Worm (Caenorhabditis elegans): ENCODE data around the gene mes-6.

DNA sequence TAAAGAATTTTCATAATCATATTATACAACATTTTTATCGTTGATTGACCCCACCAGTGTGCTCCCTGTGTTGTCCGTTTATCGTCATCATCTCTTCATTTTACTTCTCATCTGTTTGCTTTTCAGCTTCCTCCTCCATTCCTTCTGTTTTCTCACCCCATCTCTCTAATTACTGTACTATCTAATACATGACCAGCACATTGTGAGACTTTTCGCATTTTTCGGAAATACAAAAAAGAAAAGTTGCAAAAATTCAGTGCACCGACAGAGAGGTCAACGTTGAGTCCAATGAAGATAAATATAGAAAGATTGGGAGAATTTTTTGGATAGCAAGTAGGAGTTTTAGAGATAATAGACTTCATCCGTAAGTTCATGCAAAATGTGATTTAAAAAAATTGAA, 8.9 kb downstream of the mes-6 start:
- no peak for TF ChIP-seq mdl-1 (tag; optimal IDR thresholded peaks at IDR 0.05)
- TF ChIP-seq unc-62 (GFP tag; optimal IDR thresholded peaks at IDR 0.05): no peak
- no peak for TF ChIP-seq fkh-10 (GFP tag; optimal IDR thresholded peaks at IDR 0.05)
- TF ChIP-seq elt-3 (tag; optimal IDR thresholded peaks at IDR 0.05): no peak
- no peak for TF ChIP-seq R02D3.7 (tag; optimal IDR thresholded peaks at IDR 0.05)
- no peak for TF ChIP-seq nhr-237 (tag; optimal IDR thresholded peaks at IDR 0.05)
- no peak for TF ChIP-seq nhr-25 (tag; optimal IDR thresholded peaks at IDR 0.05)
- no peak for TF ChIP-seq egl-27 (tag; optimal IDR thresholded peaks at IDR 0.05)
- no peak for TF ChIP-seq nhr-28 (tag; optimal IDR thresholded peaks at IDR 0.05)
- no peak for TF ChIP-seq nhr-76 (tag; optimal IDR thresholded peaks at IDR 0.05)
- TF ChIP-seq snpc-4 (tag; optimal IDR thresholded peaks at IDR 0.05): no peak
- TF ChIP-seq ceh-16 (tag; optimal IDR thresholded peaks at IDR 0.05): no peak

Measured in whole organism, L3 larva.